Worm (Caenorhabditis elegans): ENCODE results near the gene M163.7.

Gene M163.7

ce11 chrX:14478743-14479428 lies 14.3 kb downstream of the M163.7 start, which contains the start of gene M163.11:
Gene M163.11 (plus strand): TSS chrX:14479378.
- TF ChIP-seq ztf-1 (GFP tag; conservative IDR thresholded peaks at IDR 0.05), result no peak
- peak; percentile 40 for TF ChIP-seq crh-2 (tag; optimal IDR thresholded peaks at IDR 0.05)
- TF ChIP-seq elt-1 (tag; optimal IDR thresholded peaks at IDR 0.05), result no peak
- no peak for TF ChIP-seq alr-1 (tag; optimal IDR thresholded peaks at IDR 0.05)
- no peak for TF ChIP-seq ztf-4 (tag; optimal IDR thresholded peaks at IDR 0.05)
- TF ChIP-seq nhr-10 (tag; optimal IDR thresholded peaks at IDR 0.05), result no peak
- no peak for TF ChIP-seq zag-1 (tag; optimal IDR thresholded peaks at IDR 0.05)
- no peak for TF ChIP-seq ceh-16 (tag; optimal IDR thresholded peaks at IDR 0.05)
- no peak for TF ChIP-seq ZK546.5 (tag; optimal IDR thresholded peaks at IDR 0.05)
- no peak for TF ChIP-seq aly-2 (tag; optimal IDR thresholded peaks at IDR 0.05)
- no peak for TF ChIP-seq nhr-237 (tag; optimal IDR thresholded peaks at IDR 0.05)
- TF ChIP-seq unc-62 (GFP tag; optimal IDR thresholded peaks at IDR 0.05), result no peak
- TF ChIP-seq sem-4 (tag; optimal IDR thresholded peaks at IDR 0.05), result no peak
- TF ChIP-seq Y55F3AM.14 (GFP tag; optimal IDR thresholded peaks at IDR 0.05), result no peak
- TF ChIP-seq unc-39 (tag; optimal IDR thresholded peaks at IDR 0.05), result no peak
- peak; percentile 57 for TF ChIP-seq sma-3 (GFP tag; optimal IDR thresholded peaks at IDR 0.05)
- TF ChIP-seq ama-1 (optimal IDR thresholded peaks at IDR 0.05), result no peak
- TF ChIP-seq R02D3.7 (tag; optimal IDR thresholded peaks at IDR 0.05), result no peak
- no peak for TF ChIP-seq nhr-23 (tag; optimal IDR thresholded peaks at IDR 0.05)
- TF ChIP-seq nhr-11 (tag; optimal IDR thresholded peaks at IDR 0.05), result no peak
- TF ChIP-seq gmeb-1 (tag; optimal IDR thresholded peaks at IDR 0.05), result peak; percentile 35
- no peak for TF ChIP-seq nhr-77 (tag; optimal IDR thresholded peaks at IDR 0.05)
- TF ChIP-seq lin-13 (GFP tag; optimal IDR thresholded peaks at IDR 0.05), result no peak
- TF ChIP-seq nhr-21 (tag; optimal IDR thresholded peaks at IDR 0.05), result peak; percentile 27
- no peak for TF ChIP-seq lin-11 (tag; optimal IDR thresholded peaks at IDR 0.05)
- no peak for TF ChIP-seq dmd-4 (tag; optimal IDR thresholded peaks at IDR 0.05)
- no peak for TF ChIP-seq mab-5 (tag; optimal IDR thresholded peaks at IDR 0.05)
- TF ChIP-seq mdl-1 (tag; optimal IDR thresholded peaks at IDR 0.05), result no peak
- no peak for TF ChIP-seq skn-1 (tag; optimal IDR thresholded peaks at IDR 0.05)
- TF ChIP-seq snpc-4 (tag; optimal IDR thresholded peaks at IDR 0.05), result no peak
- peak; percentile 4 for TF ChIP-seq sma-9 (GFP tag; optimal IDR thresholded peaks at IDR 0.05)
- no peak for TF ChIP-seq sma-9 (tag; optimal IDR thresholded peaks at IDR 0.05)
- TF ChIP-seq peb-1 (tag; optimal IDR thresholded peaks at IDR 0.05), result no peak
- no peak for TF ChIP-seq C34F6.9 (tag; optimal IDR thresholded peaks at IDR 0.05)
- TF ChIP-seq lin-39 (tag; optimal IDR thresholded peaks at IDR 0.05), result no peak
- TF ChIP-seq egl-27 (tag; optimal IDR thresholded peaks at IDR 0.05), result no peak
- TF ChIP-seq nhr-129 (tag; optimal IDR thresholded peaks at IDR 0.05), result peak; percentile 1
- TF ChIP-seq blmp-1 (tag; optimal IDR thresholded peaks at IDR 0.05; ENCODE audit: insufficient read depth), result no peak
- no peak for TF ChIP-seq ztf-11 (tag; optimal IDR thresholded peaks at IDR 0.05)
- TF ChIP-seq nhr-12 (tag; optimal IDR thresholded peaks at IDR 0.05), result no peak
- no peak for TF ChIP-seq ceh-82 (tag; optimal IDR thresholded peaks at IDR 0.05)
- no peak for TF ChIP-seq nhr-25 (tag; optimal IDR thresholded peaks at IDR 0.05)
- peak; percentile 1 for TF ChIP-seq F13H6.1 (tag; optimal IDR thresholded peaks at IDR 0.05)
- TF ChIP-seq elt-3 (tag; optimal IDR thresholded peaks at IDR 0.05), result no peak
- peak in 1 of 2 experiments; percentile 11 for TF ChIP-seq lsy-2 (tag; optimal IDR thresholded peaks at IDR 0.05)
- no peak for TF ChIP-seq unc-55 (GFP tag; optimal IDR thresholded peaks at IDR 0.05)
- no peak for TF ChIP-seq nhr-6 (tag; optimal IDR thresholded peaks at IDR 0.05)
- TF ChIP-seq mbf-1 (tag; optimal IDR thresholded peaks at IDR 0.05), result no peak
- TF ChIP-seq fos-1 (tag; optimal IDR thresholded peaks at IDR 0.05), result peak; percentile 12

All from whole organism, L2 larva.